Fruit fly (Drosophila melanogaster): Measurements from ENCODE around the gene Kal1.

Gene Kal1

DNA sequence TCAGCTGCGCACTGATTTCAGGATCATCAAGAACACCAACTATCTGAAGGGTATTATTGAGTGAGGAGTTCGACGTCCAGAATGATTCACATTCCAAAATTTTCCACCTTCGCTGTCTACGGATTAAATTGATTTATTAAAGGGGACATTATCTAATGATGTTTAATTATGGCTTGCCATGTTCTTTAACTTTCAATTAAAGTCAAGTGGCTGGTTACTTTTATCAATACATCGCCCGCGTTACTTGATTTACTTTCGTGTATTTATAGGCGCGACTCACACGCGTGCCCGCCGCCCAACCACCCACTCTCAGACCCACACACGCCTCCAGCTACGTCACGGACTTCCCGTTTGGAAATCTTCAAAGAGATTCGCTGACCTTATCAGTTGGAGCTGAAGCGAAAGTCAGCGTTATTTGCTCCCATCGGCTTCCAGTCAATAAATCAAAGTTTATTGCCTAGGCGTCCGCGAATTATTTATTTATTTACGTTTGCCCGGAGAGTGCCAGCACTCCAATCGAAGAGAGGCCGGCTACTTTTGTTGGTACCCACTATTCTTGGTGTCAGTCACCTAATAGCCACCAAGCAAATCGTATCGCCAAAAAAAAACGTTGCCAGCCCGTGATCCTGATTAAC is 3.8 kb upstream of the Kal1 start, which contains the start of gene Npc2f:
Gene Npc2f (plus strand): TSS at position 585 of the 635 bp plus-strand sequence.
- TF ChIP-seq Ets21C (GFP tag; optimal IDR thresholded peaks at IDR 0.05): no peak
- TF ChIP-seq vri (GFP tag; optimal IDR thresholded peaks at IDR 0.05): peak; percentile 22
- TF ChIP-seq CG6276 (GFP tag; optimal IDR thresholded peaks at IDR 0.05): no peak
- TF ChIP-seq svp (GFP tag): peak; percentile 96
- TF ChIP-seq CG11902 (GFP tag; optimal IDR thresholded peaks at IDR 0.05): no peak

- TF ChIP-seq CG3032 (tag; optimal IDR thresholded peaks at IDR 0.05) (no peak), OdsH (GFP tag; optimal IDR thresholded peaks at IDR 0.05) (no peak), svp (GFP tag) (peak; percentile 63), ss (GFP tag; optimal IDR thresholded peaks at IDR 0.05) (no peak), CG11294 (GFP tag; IDR thresholded peaks at IDR 0.05) (no peak), CG10631 (GFP tag; optimal IDR thresholded peaks at IDR 0.05) (no peak), CG9139 (GFP tag; optimal IDR thresholded peaks at IDR 0.05) (no peak), topi (GFP tag; optimal IDR thresholded peaks at IDR 0.05) (no peak), vri (GFP tag; optimal IDR thresholded peaks at IDR 0.05) (peak; percentile 28), fd59A (GFP tag; optimal IDR thresholded peaks at IDR 0.05) (no peak), esn (GFP tag; optimal IDR thresholded peaks at IDR 0.05) (no peak), CG6276 (GFP tag; optimal IDR thresholded peaks at IDR 0.05) (no peak), Hr38 (GFP tag; optimal IDR thresholded peaks at IDR 0.05) (no peak), fkh (GFP tag; optimal IDR thresholded peaks at IDR 0.05) (peak; percentile 55), dsx (GFP tag; optimal IDR thresholded peaks at IDR 0.05; ENCODE audit: poor library complexity, severe bottlenecking) (no peak), CG32006 (GFP tag; optimal IDR thresholded peaks at IDR 0.05) (no peak), Gug (GFP tag; IDR thresholded peaks at IDR 0.05) (no peak), spab (GFP tag; optimal IDR thresholded peaks at IDR 0.05) (no peak), Eip78C (GFP tag) (no peak), Sox102F (GFP tag; optimal IDR thresholded peaks at IDR 0.05) (no peak), dac (GFP tag; optimal IDR thresholded peaks at IDR 0.05) (no peak), Ets21C (GFP tag; optimal IDR thresholded peaks at IDR 0.05) (no peak), CG3919 (GFP tag; optimal IDR thresholded peaks at IDR 0.05) (no peak)
These were observed 2.4 kb upstream of the Kal1 start for dm6 chr3R:24138478-24139455.

DNA sequence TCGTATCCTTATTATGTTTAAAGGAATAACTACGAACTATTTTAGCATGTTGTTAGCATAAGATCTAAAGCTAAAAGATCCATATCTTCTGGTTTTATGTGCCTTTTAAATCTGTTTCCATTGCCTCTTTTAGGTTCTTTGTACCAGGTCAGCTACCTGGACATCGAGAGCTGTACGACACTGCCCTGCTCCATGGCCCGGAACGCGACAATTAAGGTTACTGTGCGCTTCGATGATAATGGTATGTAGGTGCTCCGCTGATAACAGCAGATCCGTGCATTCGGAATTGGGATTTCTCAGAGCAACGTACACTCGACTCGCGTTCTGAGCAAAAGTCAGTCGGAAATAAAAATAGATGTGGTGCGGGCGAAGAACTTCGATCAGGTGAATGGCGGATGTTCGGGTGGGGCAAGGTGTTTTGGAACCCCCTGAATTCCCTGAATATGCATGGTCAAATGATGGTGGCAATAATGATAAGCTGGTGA is 1.5 kb upstream of the Kal1 start:
- TF ChIP-seq CG6276 (GFP tag; optimal IDR thresholded peaks at IDR 0.05): no peak
- no peak for TF ChIP-seq vri (GFP tag; optimal IDR thresholded peaks at IDR 0.05)
- TF ChIP-seq svp (GFP tag): peak; percentile 98

- TF ChIP-seq Eip75B (GFP tag; optimal IDR thresholded peaks at IDR 0.05) (peak; percentile 90), Sox14 (GFP tag; optimal IDR thresholded peaks at IDR 0.05) (peak; percentile 83), fd59A (GFP tag; optimal IDR thresholded peaks at IDR 0.05) (peak; percentile 86), ss (GFP tag; optimal IDR thresholded peaks at IDR 0.05) (peak; percentile 86 to 92), cyc (GFP tag; optimal IDR thresholded peaks at IDR 0.05) (peak; percentile 83), CG9139 (GFP tag; optimal IDR thresholded peaks at IDR 0.05) (peak; percentile 82), vri (GFP tag; optimal IDR thresholded peaks at IDR 0.05) (peak; percentile 79), Sox15 (GFP tag; optimal IDR thresholded peaks at IDR 0.05) (peak; percentile 76), Hr38 (GFP tag; optimal IDR thresholded peaks at IDR 0.05) (no peak), CG8319 (GFP tag; optimal IDR thresholded peaks at IDR 0.05) (peak; percentile 82), CG32006 (GFP tag; optimal IDR thresholded peaks at IDR 0.05) (peak; percentile 85), CG15336 (GFP tag; IDR thresholded peaks at IDR 0.05) (peak; percentile 77), CG8119 (GFP tag; IDR thresholded peaks at IDR 0.05) (peak; percentile 79), eg (GFP tag; IDR thresholded peaks at IDR 0.05) (peak; percentile 86), topi (GFP tag; optimal IDR thresholded peaks at IDR 0.05) (peak; percentile 83), CG11294 (GFP tag; IDR thresholded peaks at IDR 0.05) (peak; percentile 70), Eip78C (GFP tag) (peak; percentile 96), CG6792 (GFP tag; optimal IDR thresholded peaks at IDR 0.05) (peak; percentile 91), CG16779 (tag; optimal IDR thresholded peaks at IDR 0.05) (peak; percentile 75), CG11902 (GFP tag; optimal IDR thresholded peaks at IDR 0.05) (peak; percentile 84), esn (GFP tag; optimal IDR thresholded peaks at IDR 0.05) (peak; percentile 87), lz (GFP tag; optimal IDR thresholded peaks at IDR 0.05) (peak; percentile 86), svp (GFP tag) (peak; percentile 91), CG8632 (GFP tag; optimal IDR thresholded peaks at IDR 0.05) (peak; percentile 79), Gug (GFP tag; IDR thresholded peaks at IDR 0.05) (peak; percentile 61), Hr39 (GFP tag; optimal IDR thresholded peaks at IDR 0.05) (peak; percentile 83), CG3032 (tag; optimal IDR thresholded peaks at IDR 0.05) (peak; percentile 92), Smox (GFP tag; optimal IDR thresholded peaks at IDR 0.05) (peak; percentile 73), CG4318 (GFP tag; optimal IDR thresholded peaks at IDR 0.05) (peak; percentile 68), OdsH (GFP tag; optimal IDR thresholded peaks at IDR 0.05) (peak; percentile 86)
These were observed 1.8 kb downstream of the Kal1 start for dm6 chr3R:24142971-24143370.

Data from whole organism, prepupa.